Fruit fly (Drosophila melanogaster) whole organism, adult: ENCODE data around the gene CG32817.
"Not testable (repeated sequence)": the region's sequence is repeated elsewhere in the genome, so short reads cannot be mapped to it uniquely, and the experiment has no call there.

Source experiments
- CG11617 ChIP-seq: fragments of 200-800 bp; sonication (Bioruptor generic); optimal IDR thresholded peaks from 2 replicates; lab custom pipeline; 2017; ENCODE audit warnings: mild to moderate bottlenecking, missing biosample characterization, missing genetic modification reagents, missing genetic modification characterization
- CG14711 ChIP-seq: fragments of 200-800 bp; sonication (Bioruptor generic); optimal IDR thresholded peaks from 2 replicates; lab custom pipeline; 2018; ENCODE audit warnings: missing biosample characterization, mild to moderate bottlenecking, missing genetic modification characterization, moderate library complexity
- CG33017 ChIP-seq: fragments of 200-800 bp; sonication (Bioruptor generic); optimal IDR thresholded peaks from 2 replicates; lab custom pipeline; 2018; ENCODE audit warnings: missing biosample characterization, mild to moderate bottlenecking, missing genetic modification characterization, moderate library complexity
- CG5204 ChIP-seq: fragments of 200-800 bp; sonication (Bioruptor generic); optimal IDR thresholded peaks from 2 replicates; lab custom pipeline; 2016; ENCODE audit warnings: missing biosample characterization, missing genetic modification characterization
- CG7045 ChIP-seq: fragments of 200-800 bp; sonication (Bioruptor generic); optimal IDR thresholded peaks from 2 replicates; lab custom pipeline; 2017; ENCODE audit warnings: missing biosample characterization, mild to moderate bottlenecking, missing genetic modification characterization
- Clk ChIP-seq: fragments of 200-800 bp; sonication (Bioruptor generic); optimal IDR thresholded peaks from 2 replicates; lab custom pipeline; 2017; ENCODE audit warnings: missing biosample characterization, missing genetic modification characterization
- Crg-1 ChIP-seq: fragments of 200-800 bp; sonication (Bioruptor generic); optimal IDR thresholded peaks from 2 replicates; lab custom pipeline; 2016; ENCODE audit warnings: missing biosample characterization, missing genetic modification characterization
- cic ChIP-seq: fragments of 200-800 bp; sonication (Bioruptor generic); optimal IDR thresholded peaks from 2 replicates; lab custom pipeline; 2017; ENCODE audit warnings: missing biosample characterization, mild to moderate bottlenecking, missing genetic modification characterization, moderate library complexity
- pad ChIP-seq: fragments of 200-800 bp; sonication (Bioruptor generic); optimal IDR thresholded peaks from 3 replicates; lab custom pipeline; 2017; ENCODE audit warnings: missing biosample characterization, missing genetic modification characterization, mild to moderate bottlenecking, moderate library complexity, missing genetic modification reagents
- tj ChIP-seq: fragments of 200-800 bp; sonication (Bioruptor generic); optimal IDR thresholded peaks from 3 replicates; lab custom pipeline; 2017; ENCODE audit warnings: missing biosample characterization, mild to moderate bottlenecking, missing genetic modification characterization, moderate library complexity
- toe ChIP-seq: fragments of 200-800 bp; sonication (Bioruptor generic); optimal IDR thresholded peaks from 2 replicates; lab custom pipeline; 2016; ENCODE audit warnings: missing biosample characterization, missing genetic modification characterization

DNA sequence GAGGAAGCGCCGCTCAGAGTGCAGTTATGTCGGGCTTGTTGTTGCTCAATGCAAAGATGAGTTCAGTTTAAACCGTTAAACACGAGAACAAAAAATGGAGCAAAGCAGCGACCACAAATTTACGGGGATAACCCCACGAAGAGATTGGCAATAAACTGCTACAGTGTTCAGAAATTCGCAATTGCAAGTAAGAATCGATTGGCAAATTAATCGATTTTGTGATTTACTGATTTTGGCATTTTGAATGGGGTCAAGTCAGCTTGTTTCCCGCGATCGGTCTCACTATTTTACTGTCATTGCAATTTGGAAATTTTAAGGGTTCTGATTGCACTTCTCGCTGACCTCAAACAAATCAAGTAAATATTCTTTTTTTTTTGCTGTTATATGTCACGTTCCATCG is 2.8 kb downstream of the CG32817 start, which contains the start of gene CG3176:
- not testable (repeated sequence) for TF ChIP-seq cic (GFP tag; lab: Kevin White, UChicago); CG11617 (GFP tag; lab: Kevin White, UChicago); CG5204; Crg-1; CG14711 (tag; lab: Kevin White, UChicago); CG33017 (tag; lab: Kevin White, UChicago); CG7045 (GFP tag; lab: Kevin White, UChicago); toe (GFP tag; lab: Kevin White, UChicago); Clk; pad (GFP tag; lab: Kevin White, UChicago); tj (GFP tag; lab: Kevin White, UChicago)
